Worm (Caenorhabditis elegans) whole organism, late embryonic: Measurements from ENCODE around the gene ugt-11.

Experiments used
- C08G9.2 ChIP-seq: sonication (generic microtip); optimal IDR thresholded peaks from 2 replicates; lab custom pipeline; 2016; ENCODE audit warnings: mild to moderate bottlenecking, missing genetic modification characterization, moderate library complexity, missing compliant biosample characterization
- C38D4.7 ChIP-seq: fragments of 200-800 bp; sonication (Bioruptor generic); optimal IDR thresholded peaks from 2 replicates; lab custom pipeline; 2018; ENCODE audit warnings: mild to moderate bottlenecking, missing genetic modification characterization, moderate library complexity, missing compliant biosample characterization
- F13H6.1 ChIP-seq: sonication (generic microtip); optimal IDR thresholded peaks from 2 replicates; lab custom pipeline; 2016; ENCODE audit warnings: missing genetic modification characterization, missing compliant biosample characterization
- K02D7.2 ChIP-seq: sonication (generic microtip); optimal IDR thresholded peaks from 2 replicates; lab custom pipeline; 2017; ENCODE audit warnings: mild to moderate bottlenecking, missing genetic modification characterization, missing compliant biosample characterization
- K09A11.1 ChIP-seq: sonication (generic microtip); optimal IDR thresholded peaks from 2 replicates; lab custom pipeline; 2017; ENCODE audit warnings: antibody characterized with exemption, mild to moderate bottlenecking, missing genetic modification characterization, missing compliant biosample characterization; ENCODE audit not compliant: insufficient read depth
- T23F11.4 ChIP-seq: fragments of 200-800 bp; sonication (Bioruptor generic); optimal IDR thresholded peaks from 2 replicates; lab custom pipeline; 2018; ENCODE audit warnings: mild to moderate bottlenecking, missing genetic modification characterization, missing compliant biosample characterization
- ama-1 ChIP-seq: fragments of 150-350 bp; optimal IDR thresholded peaks from 2 replicates; lab custom pipeline; 2014
- ceh-18 ChIP-seq: sonication (generic microtip); optimal IDR thresholded peaks from 2 replicates; lab custom pipeline; 2016; ENCODE audit warnings: missing genetic modification characterization, missing compliant biosample characterization
- ceh-19 ChIP-seq: fragments of 200-800 bp; sonication (Bioruptor generic); optimal IDR thresholded peaks from 2 replicates; lab custom pipeline; 2018; ENCODE audit warnings: mild to moderate bottlenecking, missing genetic modification characterization, missing compliant biosample characterization
- ceh-2 ChIP-seq: sonication (generic microtip); optimal IDR thresholded peaks from 2 replicates; lab custom pipeline; 2016; ENCODE audit warnings: missing genotype, missing genetic modification characterization, missing compliant biosample characterization
- ceh-22 ChIP-seq: sonication (generic microtip); optimal IDR thresholded peaks from 2 replicates; lab custom pipeline; 2017; ENCODE audit warnings: missing biosample characterization, missing genetic modification characterization
- ceh-30 ChIP-seq: fragments of 150-350 bp; optimal IDR thresholded peaks from 2 replicates; lab custom pipeline; 2014; ENCODE audit warnings: missing biosample characterization, missing genetic modification characterization
- ceh-45 ChIP-seq: fragments of 200-800 bp; sonication (Bioruptor generic); IDR thresholded peaks from 2 replicates; pipeline ENCODE4 v1.3.6; 2022; ENCODE audit warnings: missing genetic modification reagents, missing genetic modification characterization, missing compliant biosample characterization
- ceh-48 ChIP-seq: sonication (generic microtip); optimal IDR thresholded peaks from 2 replicates; lab custom pipeline; 2016; ENCODE audit warnings: missing genetic modification characterization, inconsistent platforms, missing compliant biosample characterization
- ceh-6 ChIP-seq: fragments of 200-800 bp; sonication (Bioruptor generic); optimal IDR thresholded peaks from 2 replicates; lab custom pipeline; 2018; ENCODE audit warnings: mild to moderate bottlenecking, missing genetic modification characterization, missing compliant biosample characterization
- ceh-9 ChIP-seq: sonication (generic microtip); optimal IDR thresholded peaks from 2 replicates; lab custom pipeline; 2016; ENCODE audit warnings: mild to moderate bottlenecking, missing genetic modification characterization, inconsistent platforms, missing compliant biosample characterization
- dve-1 ChIP-seq: sonication (generic microtip); optimal IDR thresholded peaks from 2 replicates; lab custom pipeline; 2017; ENCODE audit warnings: antibody characterized with exemption, mild to moderate bottlenecking, missing genetic modification characterization, missing compliant biosample characterization
- elt-2 ChIP-seq: sonication (generic microtip); optimal IDR thresholded peaks from 2 replicates; lab custom pipeline; 2016; ENCODE audit warnings: missing genetic modification reagents, missing genetic modification characterization, missing compliant biosample characterization
- elt-4 ChIP-seq: sonication (generic microtip); optimal IDR thresholded peaks from 2 replicates; lab custom pipeline; 2016; ENCODE audit warnings: missing genetic modification characterization, missing compliant biosample characterization
- eyg-1 ChIP-seq: sonication (generic microtip); optimal IDR thresholded peaks from 2 replicates; lab custom pipeline; 2016; ENCODE audit warnings: missing genotype, missing genetic modification characterization, missing compliant biosample characterization
- fkh-10 ChIP-seq: fragments of 150-350 bp; optimal IDR thresholded peaks from 2 replicates; lab custom pipeline; 2014; ENCODE audit warnings: missing biosample characterization, missing genetic modification reagents, missing genetic modification characterization
- gmeb-2 ChIP-seq: sonication (generic microtip); optimal IDR thresholded peaks from 2 replicates; lab custom pipeline; 2016; ENCODE audit warnings: missing genetic modification characterization, inconsistent platforms, missing compliant biosample characterization
- hlh-13 ChIP-seq: fragments of 200-800 bp; sonication (Bioruptor generic); optimal IDR thresholded peaks from 2 replicates; lab custom pipeline; 2018; ENCODE audit warnings: mild to moderate bottlenecking, missing genetic modification characterization, missing compliant biosample characterization
- hlh-15 ChIP-seq: sonication (generic microtip); optimal IDR thresholded peaks from 2 replicates; lab custom pipeline; 2016; ENCODE audit warnings: missing genetic modification characterization, missing compliant biosample characterization
- hlh-30 ChIP-seq: sonication (generic microtip); optimal IDR thresholded peaks from 2 replicates; lab custom pipeline; 2017; ENCODE audit warnings: antibody characterized with exemption, missing genetic modification characterization, missing compliant biosample characterization; ENCODE audit not compliant: insufficient read depth
- hlh-6 ChIP-seq: sonication (generic microtip); optimal IDR thresholded peaks from 2 replicates; lab custom pipeline; 2016; ENCODE audit warnings: missing genotype, missing genetic modification characterization, missing compliant biosample characterization
- hlh-8 ChIP-seq: sonication (generic microtip); optimal IDR thresholded peaks from 2 replicates; lab custom pipeline; 2016; ENCODE audit warnings: missing genotype, missing genetic modification characterization, missing compliant biosample characterization
- lim-6 ChIP-seq: sonication (generic microtip); optimal IDR thresholded peaks from 2 replicates; lab custom pipeline; 2016; ENCODE audit warnings: missing genetic modification characterization, missing compliant biosample characterization
- lin-11 ChIP-seq: fragments of 200-800 bp; sonication (Bioruptor generic); optimal IDR thresholded peaks from 2 replicates; lab custom pipeline; 2018; ENCODE audit warnings: mild to moderate bottlenecking, missing genetic modification characterization, missing compliant biosample characterization
- madf-2 ChIP-seq: sonication (generic microtip); optimal IDR thresholded peaks from 2 replicates; lab custom pipeline; 2017; ENCODE audit warnings: missing genetic modification characterization, missing compliant biosample characterization
- nfya-1 ChIP-seq: sonication (generic microtip); optimal IDR thresholded peaks from 2 replicates; lab custom pipeline; 2017; ENCODE audit warnings: missing genetic modification characterization, mild to moderate bottlenecking, missing compliant biosample characterization, antibody characterized with exemption, moderate library complexity
- npax-4 ChIP-seq: sonication (generic microtip); optimal IDR thresholded peaks from 2 replicates; lab custom pipeline; 2016; ENCODE audit warnings: missing genetic modification characterization, missing compliant biosample characterization
- pag-3 ChIP-seq: sonication (generic microtip); optimal IDR thresholded peaks from 2 replicates; lab custom pipeline; 2016; ENCODE audit warnings: missing compliant biosample characterization, missing genetic modification characterization, borderline replicate concordance
- pha-2 ChIP-seq: sonication (generic microtip); optimal IDR thresholded peaks from 2 replicates; lab custom pipeline; 2017; ENCODE audit warnings: mild to moderate bottlenecking, missing genetic modification characterization, missing compliant biosample characterization
- pha-4 ChIP-seq: fragments of 150-350 bp; optimal IDR thresholded peaks from 2 replicates; lab custom pipeline; 2018; ENCODE audit warnings: missing biosample characterization, missing genetic modification reagents, missing genetic modification characterization
- ref-2 ChIP-seq: sonication (generic microtip); optimal IDR thresholded peaks from 2 replicates; lab custom pipeline; 2016; ENCODE audit warnings: missing genetic modification characterization, missing compliant biosample characterization
- rnt-1 ChIP-seq: sonication (generic microtip); optimal IDR thresholded peaks from 2 replicates; lab custom pipeline; 2016; ENCODE audit warnings: missing genetic modification characterization, missing compliant biosample characterization
- tbx-2 ChIP-seq: sonication (generic microtip); optimal IDR thresholded peaks from 2 replicates; lab custom pipeline; 2016; ENCODE audit warnings: missing genetic modification characterization, missing compliant biosample characterization
- tbx-7 ChIP-seq: sonication (generic microtip); optimal IDR thresholded peaks from 2 replicates; lab custom pipeline; 2016; ENCODE audit warnings: missing genotype, missing genetic modification characterization, missing compliant biosample characterization
- zip-5 ChIP-seq: sonication (generic microtip); optimal IDR thresholded peaks from 2 replicates; lab custom pipeline; 2016; ENCODE audit warnings: missing genetic modification characterization, missing compliant biosample characterization

The ugt-11 gene

DNA sequence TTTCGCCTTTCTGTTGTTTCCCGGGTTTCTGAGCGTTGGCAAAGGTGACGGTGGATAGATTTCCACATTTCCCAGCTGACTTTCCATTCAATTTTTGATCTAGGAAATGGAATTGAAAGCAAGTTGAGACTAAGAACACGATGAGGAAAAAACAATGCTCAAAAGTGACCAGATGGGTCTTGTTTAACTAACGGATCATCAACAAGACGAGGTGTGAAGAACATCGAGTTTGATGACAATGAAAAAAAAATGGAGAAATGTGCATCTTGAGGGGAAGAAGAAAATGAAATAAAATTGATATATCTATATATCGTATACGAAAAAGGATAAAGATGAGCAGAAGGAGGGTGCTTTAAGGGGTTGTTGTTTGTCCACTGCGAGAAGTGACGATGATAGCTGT lies 17.3 kb downstream of the ugt-11 start, which contains the start of gene T19H12.6:
T19H12.6 (minus strand) TSS at position 101 of the 400 bp plus-strand sequence.
- TF ChIP-seq hlh-13 (GFP tag; lab: Kevin White, UChicago) (no peak), tbx-2 (tag; lab: Kevin White, UChicago) (no peak), pha-4 (tag; lab: Kevin White, UChicago) (no peak), ceh-22 (tag; lab: Kevin White, UChicago) (no peak), K02D7.2 (tag; lab: Kevin White, UChicago) (no peak), ama-1 (lab: Kevin White, UChicago) (no peak), C38D4.7 (GFP tag; lab: Kevin White, UChicago) (no peak), ceh-2 (no peak), gmeb-2 (no peak), hlh-8 (tag; lab: Kevin White, UChicago) (no peak), ceh-48 (tag; lab: Kevin White, UChicago) (no peak), F13H6.1 (no peak), ref-2 (no peak), pag-3 (no peak), nfya-1 (no peak)

DNA sequence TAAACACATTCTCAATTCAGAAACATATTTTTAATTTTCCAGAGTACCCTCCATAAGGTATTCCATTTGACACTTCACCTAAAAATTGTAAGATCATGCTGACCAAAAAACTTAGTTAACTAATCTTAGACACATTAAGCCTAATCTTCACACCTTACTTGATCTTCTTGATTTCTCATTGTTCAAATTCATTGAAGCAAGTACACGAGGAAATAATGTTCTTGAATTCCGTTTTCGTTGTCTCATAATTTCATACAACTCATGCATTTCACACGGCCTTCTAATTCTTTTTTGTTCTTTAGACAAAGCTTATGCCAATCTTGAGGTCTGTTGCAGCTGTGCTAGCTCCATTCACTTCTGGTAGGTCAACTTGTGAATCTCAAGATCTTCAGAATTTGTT lies 22.9 kb downstream of the ugt-11 start, which contains the start of gene srd-33:
srd-33 (plus strand) TSS at position 301 of the 400 bp plus-strand sequence.
- TF ChIP-seq npax-4, result no peak
- TF ChIP-seq ceh-18 (tag; lab: Kevin White, UChicago), result no peak
- TF ChIP-seq hlh-30, result no peak
- no peak for TF ChIP-seq zip-5 (tag; lab: Kevin White, UChicago)
- TF ChIP-seq ceh-19, result no peak
- no peak for TF ChIP-seq dve-1 (tag; lab: Kevin White, UChicago)
- no peak for TF ChIP-seq F13H6.1

DNA sequence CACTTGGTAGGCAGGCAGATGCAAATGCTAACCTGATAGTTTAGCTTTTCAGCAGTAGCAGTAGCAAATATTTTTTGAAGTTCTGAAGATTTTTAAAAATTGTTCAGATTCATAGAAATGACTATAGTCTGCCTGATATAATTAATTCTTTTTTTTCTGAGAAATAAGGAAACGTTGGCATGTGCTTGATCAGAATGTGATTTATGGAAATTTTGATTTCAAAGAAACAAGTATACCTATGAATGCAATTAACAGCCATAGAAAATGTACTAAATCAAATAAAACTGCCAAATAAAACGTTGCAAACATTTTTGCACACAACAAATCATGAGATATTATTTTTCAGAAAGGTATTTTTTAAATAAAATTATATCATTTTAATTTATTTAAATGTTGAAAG lies 24.2 kb downstream of the ugt-11 start:
- TF ChIP-seq npax-4 (no peak), ceh-18 (tag; lab: Kevin White, UChicago) (no peak), dve-1 (tag; lab: Kevin White, UChicago) (no peak), ceh-22 (tag; lab: Kevin White, UChicago) (no peak), lim-6 (tag; lab: Kevin White, UChicago) (no peak)

DNA sequence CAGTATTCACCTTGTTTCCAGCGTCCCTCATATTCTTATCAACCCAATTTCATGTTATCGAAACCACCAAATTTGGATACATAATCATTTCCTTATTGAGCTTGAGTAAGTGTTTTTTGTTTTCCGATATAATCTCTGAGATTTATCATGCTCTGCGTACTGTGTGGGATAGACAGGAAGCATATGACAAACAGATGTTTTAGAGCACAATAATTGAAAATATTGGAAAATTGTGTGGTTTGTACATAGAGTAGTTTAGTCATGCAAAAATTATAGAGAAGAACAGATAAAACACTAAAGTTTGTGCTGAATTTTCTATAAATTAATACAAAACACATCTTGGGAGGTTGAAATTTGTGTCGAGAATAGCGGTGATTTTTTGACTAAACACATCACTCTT lies 26.2 kb downstream of the ugt-11 start:
- TF ChIP-seq pha-2 (no peak), hlh-6 (tag; lab: Kevin White, UChicago) (no peak), elt-4 (tag; lab: Kevin White, UChicago) (no peak), K09A11.1 (tag; lab: Kevin White, UChicago) (no peak), T23F11.4 (GFP tag; lab: Kevin White, UChicago) (no peak), ceh-2 (no peak), dve-1 (tag; lab: Kevin White, UChicago) (no peak)

DNA sequence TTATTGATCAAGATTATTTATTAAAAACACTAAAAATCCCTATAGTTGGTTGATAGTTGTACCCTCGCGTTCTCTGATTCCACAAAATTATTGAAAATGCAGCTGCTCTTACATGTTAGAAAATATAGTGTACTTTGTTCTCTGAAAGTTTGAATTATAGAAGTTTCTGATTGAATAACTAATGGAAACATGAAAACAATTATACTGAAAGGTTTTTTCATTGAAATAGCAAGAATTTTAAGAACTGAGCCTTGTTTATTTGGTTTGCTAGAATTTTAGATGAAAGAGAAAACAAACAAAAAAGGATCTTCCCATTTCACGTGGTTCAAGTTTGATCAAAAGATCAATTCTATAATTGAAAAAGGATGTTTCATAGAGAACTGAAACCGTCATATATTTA lies 27.3 kb downstream of the ugt-11 start:
- TF ChIP-seq rnt-1 (tag; lab: Kevin White, UChicago) (no peak), F13H6.1 (no peak), pag-3 (no peak), ceh-9 (tag; lab: Kevin White, UChicago) (no peak), ceh-45 (GFP tag; lab: Robert Waterston, UW) (no peak)

DNA sequence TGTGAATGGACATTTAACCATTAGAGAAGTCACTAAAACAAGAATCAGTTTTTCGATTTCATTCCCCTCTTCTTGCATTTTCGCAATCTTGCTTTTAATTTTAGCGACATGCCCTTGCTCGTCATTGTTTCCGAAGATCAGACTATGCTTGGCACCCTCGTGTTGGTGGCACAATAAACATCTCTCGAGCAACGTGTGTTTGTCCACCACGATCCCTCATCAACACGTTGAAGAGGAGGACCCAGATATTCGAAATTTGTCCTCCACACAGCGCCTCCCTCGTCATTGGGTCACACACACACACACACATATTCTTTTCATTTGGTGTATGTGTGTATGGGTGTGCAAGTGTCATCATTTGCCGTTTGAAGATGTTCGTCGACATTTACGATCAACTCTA lies 29.5 kb downstream of the ugt-11 start, which contains the start of gene srd-32:
srd-32 (plus strand) TSS at position 301 of the 400 bp plus-strand sequence.
- no peak for TF ChIP-seq ceh-6
- no peak for TF ChIP-seq ref-2
- TF ChIP-seq hlh-30, result no peak
- no peak for TF ChIP-seq ceh-30 (tag; lab: Kevin White, UChicago)
- no peak for TF ChIP-seq hlh-15
- TF ChIP-seq ceh-19, result no peak
- TF ChIP-seq fkh-10 (GFP tag; lab: Kevin White, UChicago), result no peak
- TF ChIP-seq lin-11 (tag; lab: Kevin White, UChicago), result no peak
- no peak for TF ChIP-seq tbx-2 (tag; lab: Kevin White, UChicago)
- TF ChIP-seq tbx-7 (tag; lab: Kevin White, UChicago), result no peak
- no peak for TF ChIP-seq C38D4.7 (GFP tag; lab: Kevin White, UChicago)
- no peak for TF ChIP-seq eyg-1 (tag; lab: Kevin White, UChicago)
- no peak for TF ChIP-seq T23F11.4 (GFP tag; lab: Kevin White, UChicago)
- no peak for TF ChIP-seq madf-2 (tag; lab: Kevin White, UChicago)
- TF ChIP-seq hlh-8 (tag; lab: Kevin White, UChicago), result no peak
- no peak for TF ChIP-seq F13H6.1
- no peak for TF ChIP-seq elt-2 (tag; lab: Kevin White, UChicago)
- TF ChIP-seq gmeb-2, result no peak
- no peak for TF ChIP-seq C08G9.2 (tag; lab: Kevin White, UChicago)
